Fruit fly (Drosophila melanogaster): ENCODE measurements around the gene JhI-21.

Gene JhI-21

DNA sequence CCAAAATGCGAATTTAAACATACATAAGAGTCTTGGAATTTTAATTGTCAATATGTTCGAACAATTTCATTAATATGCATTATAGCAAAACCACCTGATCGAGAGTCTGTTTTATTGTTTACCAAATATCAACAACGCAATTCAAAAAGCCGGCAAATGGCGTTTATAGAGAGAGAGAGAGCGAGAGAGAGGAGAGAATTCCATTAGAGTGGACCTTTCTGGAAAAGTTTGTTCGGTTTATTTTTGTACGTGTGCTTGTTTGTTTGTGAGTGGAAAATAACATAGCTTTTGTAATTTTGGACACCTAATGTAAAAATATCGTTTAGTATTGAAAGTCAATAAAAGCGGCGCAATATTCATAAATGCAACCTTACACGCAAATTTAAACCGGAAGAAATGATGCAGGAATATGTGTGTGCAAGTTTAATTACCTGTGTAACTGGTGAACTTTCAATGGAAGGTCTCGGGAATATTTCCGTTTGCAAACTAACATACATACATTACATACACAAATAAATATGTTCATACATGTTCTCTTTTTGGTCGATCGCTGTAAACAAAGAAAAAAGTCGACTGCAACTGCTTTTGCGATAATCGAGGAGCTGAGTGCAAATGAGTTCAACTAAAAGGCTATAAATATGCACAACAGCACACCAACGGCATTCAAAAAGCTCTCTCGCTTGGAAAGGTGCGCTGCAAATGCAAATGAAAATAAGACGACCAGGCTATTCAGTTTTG lies 11.1 kb downstream of the JhI-21 start, which contains the start of gene CG6785 (continued):
- TF ChIP-seq unpg (GFP tag; optimal IDR thresholded peaks at IDR 0.05) = peak; percentile 81
- peak; percentile 61 for TF ChIP-seq HLH54F (GFP tag; optimal IDR thresholded peaks at IDR 0.05)
- peak; percentile 24 for TF ChIP-seq CG3995 (GFP tag; optimal IDR thresholded peaks at IDR 0.05)
- peak; percentile 88 for TF ChIP-seq chm (GFP tag; IDR thresholded peaks at IDR 0.05)
- TF ChIP-seq CG1832 (GFP tag; optimal IDR thresholded peaks at IDR 0.05) = no peak
- peak; percentile 91 for TF ChIP-seq her (GFP tag; optimal IDR thresholded peaks at IDR 0.05)
- peak; percentile 57 for TF ChIP-seq Nf-YC (tag; optimal IDR thresholded peaks at IDR 0.05)
- peak; percentile 20; the same call in 1 of the 2 replicates for TF ChIP-seq CG6689 (GFP tag; IDR thresholded peaks at IDR 0.05)
- peak; percentile 84 for TF ChIP-seq CG13123 (GFP tag; optimal IDR thresholded peaks at IDR 0.05)
- TF ChIP-seq PHDP (tag; optimal IDR thresholded peaks at IDR 0.05) = peak; percentile 89
- peak; percentile 81 for TF ChIP-seq otp (GFP tag; IDR thresholded peaks at IDR 0.05)
- peak; percentile 72 for TF ChIP-seq Side (GFP tag; optimal IDR thresholded peaks at IDR 0.05)
- TF ChIP-seq hb (GFP tag; IDR thresholded peaks at IDR 0.05; ENCODE audit: partially characterized antibody) = no peak
- TF ChIP-seq crp (GFP tag; optimal IDR thresholded peaks at IDR 0.05) = peak in 1 of 2 experiments; percentile 50
- no peak for TF ChIP-seq bbx (GFP tag; IDR thresholded peaks at IDR 0.05; ENCODE audit: partially characterized antibody)
- peak; percentile 98 for TF ChIP-seq Asciz (GFP tag; optimal IDR thresholded peaks at IDR 0.05)
- no peak for TF ChIP-seq emc (GFP tag; optimal IDR thresholded peaks at IDR 0.05)
- TF ChIP-seq Ssrp (tag; optimal IDR thresholded peaks at IDR 0.05) = no peak
- peak; percentile 81 for TF ChIP-seq Six4 (GFP tag; optimal IDR thresholded peaks at IDR 0.05)
- TF ChIP-seq Hr51 (GFP tag; optimal IDR thresholded peaks at IDR 0.05) = peak; percentile 70
- TF ChIP-seq HmgD (GFP tag; optimal IDR thresholded peaks at IDR 0.05) = peak; percentile 18
- TF ChIP-seq GATAe (GFP tag; conservative IDR thresholded peaks at IDR 0.05) = no peak
- TF ChIP-seq CG11695 (GFP tag; IDR thresholded peaks at IDR 0.05) = peak; percentile 71
- TF ChIP-seq lola (GFP tag; optimal IDR thresholded peaks at IDR 0.05) = peak in 1 of 3 experiments; percentile 58
- TF ChIP-seq CG32532 (GFP tag; IDR thresholded peaks at IDR 0.05) = peak; percentile 38; the same call in 1 of the 2 replicates
- no peak for TF ChIP-seq Hr39 (optimal IDR thresholded peaks at IDR 0.05)
- no peak for TF ChIP-seq sisA (GFP tag; IDR thresholded peaks at IDR 0.05)
- TF ChIP-seq cg (GFP tag; optimal IDR thresholded peaks at IDR 0.05) = peak; percentile 43
- peak; percentile 66 for TF ChIP-seq tup (GFP tag; optimal IDR thresholded peaks at IDR 0.05)
- TF ChIP-seq CG8478 (optimal IDR thresholded peaks at IDR 0.05) = no peak
- TF ChIP-seq vfl (GFP tag; optimal IDR thresholded peaks at IDR 0.05) = peak; percentile 31
- peak; percentile 78 for TF ChIP-seq Lhr (GFP tag; optimal IDR thresholded peaks at IDR 0.05)
- TF ChIP-seq CG7357 (GFP tag; IDR thresholded peaks at IDR 0.05) = no peak
- TF ChIP-seq D (optimal IDR thresholded peaks at IDR 0.05) = no peak
- TF ChIP-seq D (GFP tag; optimal IDR thresholded peaks at IDR 0.05) = peak; percentile 83
- TF ChIP-seq repo (GFP tag; optimal IDR thresholded peaks at IDR 0.05) = peak; percentile 81
- TF ChIP-seq CG15269 (tag; optimal IDR thresholded peaks at IDR 0.05) = peak; percentile 79
- TF ChIP-seq Pdp1 (GFP tag; optimal IDR thresholded peaks at IDR 0.05) = peak; percentile 63 to 67
- peak; percentile 58 for TF ChIP-seq psq (GFP tag; optimal IDR thresholded peaks at IDR 0.05)
- TF ChIP-seq NC2β (GFP tag; optimal IDR thresholded peaks at IDR 0.05) = peak; percentile 91
- peak; percentile 77 for TF ChIP-seq oc (tag; optimal IDR thresholded peaks at IDR 0.05)
- peak; percentile 84 for TF ChIP-seq Drgx (GFP tag; IDR thresholded peaks at IDR 0.05)
- no peak for TF ChIP-seq tio (GFP tag; optimal IDR thresholded peaks at IDR 0.05)
- 0 out of 3 replicates have a peak, but pooled peaks have one; percentile 34 for TF ChIP-seq zfh1 (GFP tag; IDR thresholded peaks at IDR 0.05)
- TF ChIP-seq mirr (GFP tag; optimal IDR thresholded peaks at IDR 0.05) = peak; percentile 81
- peak; percentile 76 for TF ChIP-seq CG3281 (GFP tag; optimal IDR thresholded peaks at IDR 0.05)
- TF ChIP-seq Hmr (GFP tag; optimal IDR thresholded peaks at IDR 0.05) = peak; percentile 90
- TF ChIP-seq ap (GFP tag; IDR thresholded peaks at IDR 0.05) = no peak
- peak; percentile 73 for TF ChIP-seq Spps (tag; optimal IDR thresholded peaks at IDR 0.05)
